Fruit fly (Drosophila melanogaster) whole organism: ENCODE measurements around the gene CG32163.

Experiments used
- CG8478 ChIP-seq: fragments of >200 bp; optimal IDR thresholded peaks from 2 replicates; lab custom pipeline; 2018; ENCODE audit warnings: inconsistent platforms
- Dll ChIP-seq: fragments of >200 bp; optimal IDR thresholded peaks from 2 replicates; lab custom pipeline; 2017
- EcR ChIP-seq, 2 experiments: fragments of >200 bp; optimal IDR thresholded peaks; 2 replicates each; lab custom pipeline; 2017; ENCODE audit warnings: missing biosample characterization in 2 of 2, missing genetic modification characterization in 2 of 2, missing genetic modification reagents in 2 of 2

- TF ChIP-seq CG8478 = no peak
- no peak for TF ChIP-seq EcR (GFP tag; optimal IDR thresholded peaks at IDR 0.05; lab: Kevin White, UChicago)
- no peak for TF ChIP-seq Dll (lab: Kevin White, UChicago)
These were observed 23.2 kb downstream of the CG32163 start, which contains the start of gene Prosbeta6 for dm6 chr3L:16610201-16610600.
